Worm (Caenorhabditis elegans): ENCODE data around the gene cnnm-3.

ce11 chrX:3019996-3020395 lies 25.7 kb downstream of the cnnm-3 start:
- TF ChIP-seq tbx-2 (tag; optimal IDR thresholded peaks at IDR 0.05) (no peak), skn-1 (tag; optimal IDR thresholded peaks at IDR 0.05) (no peak), unc-62 (GFP tag; optimal IDR thresholded peaks at IDR 0.05) (no peak), nhr-237 (tag; optimal IDR thresholded peaks at IDR 0.05) (no peak), elt-1 (tag; optimal IDR thresholded peaks at IDR 0.05) (no peak), nhr-25 (tag; optimal IDR thresholded peaks at IDR 0.05) (no peak), R02D3.7 (tag; optimal IDR thresholded peaks at IDR 0.05) (no peak), unc-39 (tag; optimal IDR thresholded peaks at IDR 0.05) (no peak), nhr-77 (tag; optimal IDR thresholded peaks at IDR 0.05) (no peak), lin-39 (tag; optimal IDR thresholded peaks at IDR 0.05) (no peak), nhr-12 (tag; optimal IDR thresholded peaks at IDR 0.05) (no peak)
